Worm (Caenorhabditis elegans): ENCODE data around the gene F15E6.5.

- no peak for TF ChIP-seq lin-13 (GFP tag; optimal IDR thresholded peaks at IDR 0.05)
- no peak for TF ChIP-seq mdl-1 (tag; optimal IDR thresholded peaks at IDR 0.05)
- TF ChIP-seq ceh-82 (tag; optimal IDR thresholded peaks at IDR 0.05), result no peak
- TF ChIP-seq unc-62 (GFP tag; optimal IDR thresholded peaks at IDR 0.05), result no peak
- TF ChIP-seq zag-1 (tag; optimal IDR thresholded peaks at IDR 0.05), result no peak
These were observed 5.3 kb upstream of the F15E6.5 start, which contains the start of gene F15E6.6 for ce11 chrIV:4284020-4284419.
